Worm (Caenorhabditis elegans) whole organism, early embryonic: ENCODE measurements around the gene Y62H9A.5.

Experiments used
- ama-1 ChIP-seq: fragments of 150-350 bp; optimal IDR thresholded peaks from 2 replicates; lab custom pipeline; 2014
- ceh-13 ChIP-seq: fragments of 200-800 bp; sonication (Bioruptor generic); optimal IDR thresholded peaks from 2 replicates; lab custom pipeline; 2018; ENCODE audit warnings: mild to moderate bottlenecking, missing genetic modification characterization, missing compliant biosample characterization
- flt-1 ChIP-seq: fragments of 200-800 bp; sonication (Bioruptor generic); IDR thresholded peaks from 2 replicates; pipeline ENCODE4 v1.3.6; 2022; ENCODE audit warnings: missing genetic modification characterization, missing compliant biosample characterization
- tra-4 ChIP-seq: sonication (generic microtip); optimal IDR thresholded peaks from 2 replicates; lab custom pipeline; 2017; ENCODE audit warnings: missing genetic modification characterization, missing compliant biosample characterization

ce11 chrX:11917994-11918393 is 35.3 kb upstream of the Y62H9A.5 start, which contains the start of gene Y62H9A.16:
- TF ChIP-seq flt-1 (GFP tag; lab: Robert Waterston, UW) = no peak
- no peak for TF ChIP-seq tra-4 (tag; lab: Kevin White, UChicago)
- TF ChIP-seq ceh-13 = no peak
- no peak for TF ChIP-seq ama-1 (lab: Kevin White, UChicago)
